Fruit fly (Drosophila melanogaster): Measurements from ENCODE around the gene CG44476.

DNA sequence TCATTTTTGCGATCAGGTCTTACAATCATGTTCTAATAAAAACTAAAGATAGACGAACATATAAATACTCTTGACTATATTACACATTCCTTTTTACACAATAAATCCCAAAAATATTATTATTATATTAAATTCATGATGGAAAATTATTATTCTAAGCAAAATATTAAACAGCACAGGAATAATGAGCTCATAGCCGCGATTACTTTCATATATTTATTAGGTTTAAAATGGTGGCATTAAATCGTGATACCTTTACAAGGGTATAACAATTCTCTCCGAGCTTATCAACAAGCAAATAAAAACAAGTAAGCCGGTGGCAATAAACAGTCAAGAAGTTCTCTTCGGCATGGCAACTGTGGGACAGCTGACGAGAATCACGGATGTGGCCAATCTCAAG is 40.1 kb upstream of the CG44476 start, which contains the start of gene CG17681:
- TF ChIP-seq CG4496 (GFP tag; IDR thresholded peaks at IDR 0.05): no peak
- no peak for TF ChIP-seq CG15710 (tag; optimal IDR thresholded peaks at IDR 0.05)
- peak; percentile 4 for TF ChIP-seq CG34367 (tag; optimal IDR thresholded peaks at IDR 0.05)
- no peak for TF ChIP-seq fd96Ca (GFP tag; IDR thresholded peaks at IDR 0.05)
- no peak for TF ChIP-seq CG32121 (GFP tag; IDR thresholded peaks at IDR 0.05)
- peak; percentile 25 for TF ChIP-seq CG8159 (tag; optimal IDR thresholded peaks at IDR 0.05)
- no peak for TF ChIP-seq CG12605 (GFP tag; IDR thresholded peaks at IDR 0.05)
- no peak for TF ChIP-seq CG8301 (tag; optimal IDR thresholded peaks at IDR 0.05)
- TF ChIP-seq CG10348 (GFP tag; IDR thresholded peaks at IDR 0.05): no peak
- TF ChIP-seq Pif1A (GFP tag; optimal IDR thresholded peaks at IDR 0.05): no peak
- no peak for TF ChIP-seq gl (tag; optimal IDR thresholded peaks at IDR 0.05)
- no peak for TF ChIP-seq rn (GFP tag; IDR thresholded peaks at IDR 0.05)

Measured in whole organism, pupa.